Worm (Caenorhabditis elegans) whole organism, midembryonic: ENCODE data around the gene sfxn-1.5.

Experiments used
- cog-1 ChIP-seq: sonication (generic microtip); optimal IDR thresholded peaks from 2 replicates; lab custom pipeline; 2016; ENCODE audit warnings: missing genetic modification characterization, missing compliant biosample characterization
- flt-1 ChIP-seq: fragments of 200-800 bp; sonication (Bioruptor generic); IDR thresholded peaks from 2 replicates; pipeline ENCODE4 v1.3.6; 2022; ENCODE audit warnings: missing genetic modification characterization, missing compliant biosample characterization
- klf-2 ChIP-seq: fragments of 200-800 bp; sonication (Bioruptor generic); conservative IDR thresholded peaks from 2 replicates; pipeline ENCODE4 v1.3.6; 2022; ENCODE audit warnings: missing genetic modification reagents, missing genetic modification characterization, missing compliant biosample characterization
- med-1 ChIP-seq: sonication (generic microtip); optimal IDR thresholded peaks from 2 replicates; lab custom pipeline; 2017; ENCODE audit warnings: missing genetic modification characterization, mild to moderate bottlenecking, missing compliant biosample characterization, antibody characterized with exemption, missing genetic modification reagents; ENCODE audit not compliant: insufficient read depth
- ref-1 ChIP-seq: fragments of 200-800 bp; sonication (Bioruptor generic); conservative IDR thresholded peaks from 2 replicates; pipeline ENCODE4 v1.3.6; 2022; ENCODE audit warnings: missing genetic modification reagents, missing genetic modification characterization, missing compliant biosample characterization
- ztf-23 ChIP-seq: fragments of 200-800 bp; sonication (Bioruptor generic); IDR thresholded peaks from 2 replicates; pipeline ENCODE4 v1.3.6; 2022; ENCODE audit warnings: missing genetic modification reagents, missing genetic modification characterization, missing compliant biosample characterization
- ztf-29 ChIP-seq: fragments of 200-800 bp; sonication (Bioruptor generic); IDR thresholded peaks from 2 replicates; pipeline ENCODE4 v1.3.6; 2022; ENCODE audit warnings: missing genetic modification reagents, missing genetic modification characterization, missing compliant biosample characterization

DNA sequence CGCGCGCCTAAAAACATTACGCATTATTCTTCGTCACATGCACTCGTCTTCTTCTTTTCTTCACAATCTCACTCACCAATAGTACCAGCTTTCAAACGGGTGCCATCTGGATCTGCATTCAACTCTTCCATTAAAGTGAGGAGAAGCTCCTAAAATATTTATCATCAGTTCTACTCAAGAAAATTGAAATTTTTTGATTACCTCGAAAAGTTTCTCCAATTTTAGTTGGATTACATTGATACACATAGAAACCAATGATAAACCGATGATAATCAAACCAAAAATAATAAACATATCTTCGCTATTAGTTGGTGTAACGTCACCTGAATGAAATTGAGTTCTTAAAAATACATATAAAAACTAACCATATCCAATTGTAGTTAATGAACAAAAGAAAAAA, 36.8 kb downstream of the sfxn-1.5 start:
- TF ChIP-seq med-1 (GFP tag; lab: Kevin White, UChicago): no peak
- TF ChIP-seq ref-1: no peak
- TF ChIP-seq ztf-29 (GFP tag; lab: Robert Waterston, UW): no peak
- TF ChIP-seq klf-2 (GFP tag; lab: Robert Waterston, UW): no peak
- no peak for TF ChIP-seq flt-1 (GFP tag; lab: Robert Waterston, UW)
- no peak for TF ChIP-seq cog-1 (tag; lab: Kevin White, UChicago)
- TF ChIP-seq ztf-23 (GFP tag; lab: Robert Waterston, UW): no peak
